Fruit fly (Drosophila melanogaster): ENCODE measurements around the gene GluRIIB.

Gene GluRIIB

DNA sequence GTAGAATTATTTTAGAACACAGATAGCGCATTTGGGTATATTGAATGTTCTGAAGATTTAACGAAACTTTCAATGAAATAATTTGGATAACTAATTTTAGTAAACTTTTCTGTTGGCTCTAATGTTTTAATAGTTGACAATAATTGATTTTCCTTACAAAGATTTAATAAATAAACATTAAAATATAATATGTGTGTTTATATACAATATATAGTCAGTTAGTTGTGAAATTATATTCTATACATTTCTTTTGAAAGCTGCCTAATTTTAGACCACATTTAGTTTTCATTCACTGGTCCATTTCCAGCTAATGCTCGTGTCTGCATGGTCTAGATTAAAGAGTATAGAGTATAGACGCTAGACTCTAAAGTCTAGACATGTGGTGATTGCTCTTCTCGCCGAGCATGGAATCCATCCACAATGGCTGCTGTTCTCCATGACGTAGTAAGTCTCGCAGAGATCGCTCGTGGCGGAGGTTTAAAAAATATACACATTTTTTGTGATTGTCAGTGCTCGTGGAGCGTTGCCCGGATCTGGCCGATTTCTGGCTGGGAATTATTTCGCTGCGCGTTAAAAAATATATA, at the start of gene GluRIIB:
Gene GluRIIB (plus strand): TSS at position 534 of the 584 bp plus-strand sequence.
- no peak for TF ChIP-seq Jarid2 (GFP tag; optimal IDR thresholded peaks at IDR 0.05)
- TF ChIP-seq CG31441 (GFP tag; IDR thresholded peaks at IDR 0.05), result peak; percentile 4; the same call in 1 of the 2 replicates
- no peak for TF ChIP-seq Dfd (GFP tag; optimal IDR thresholded peaks at IDR 0.05)
- peak; percentile 36 for TF ChIP-seq CoRest (tag; optimal IDR thresholded peaks at IDR 0.05)
- TF ChIP-seq disco-r (GFP tag; optimal IDR thresholded peaks at IDR 0.05), result no peak
- TF ChIP-seq CG10267 (tag; optimal IDR thresholded peaks at IDR 0.05), result no peak
- TF ChIP-seq klu (GFP tag; IDR thresholded peaks at IDR 0.05), result no peak
- peak; percentile 16 for TF ChIP-seq sd (tag; optimal IDR thresholded peaks at IDR 0.05)
- peak; percentile 43 for TF ChIP-seq Med (GFP tag)
- TF ChIP-seq abd-A (tag; optimal IDR thresholded peaks at IDR 0.05), result no peak
- no peak for TF ChIP-seq oc (tag; optimal IDR thresholded peaks at IDR 0.05)
- TF ChIP-seq CG7839 (tag; optimal IDR thresholded peaks at IDR 0.05), result peak; percentile 26
- peak; percentile 52 for TF ChIP-seq CG13424 (tag; optimal IDR thresholded peaks at IDR 0.05)
- TF ChIP-seq grau (tag; optimal IDR thresholded peaks at IDR 0.05), result peak; percentile 40
- TF ChIP-seq CG2712 (tag; optimal IDR thresholded peaks at IDR 0.05), result peak; percentile 54
- no peak for TF ChIP-seq Hey (tag; optimal IDR thresholded peaks at IDR 0.05)
- TF ChIP-seq NFAT (GFP tag; IDR thresholded peaks at IDR 0.05), result no peak
- peak; percentile 42 for TF ChIP-seq CG10979 (tag; optimal IDR thresholded peaks at IDR 0.05)
- TF ChIP-seq CG18262 (tag; optimal IDR thresholded peaks at IDR 0.05), result peak; percentile 64
- no peak for TF ChIP-seq Oaz (GFP tag; IDR thresholded peaks at IDR 0.05)
- no peak for TF ChIP-seq CG33213 (GFP tag; optimal IDR thresholded peaks at IDR 0.05)
- peak; percentile 39 for TF ChIP-seq nmo (GFP tag; optimal IDR thresholded peaks at IDR 0.05)
- TF ChIP-seq CG9437 (GFP tag; optimal IDR thresholded peaks at IDR 0.05), result no peak
- peak in 1 of 2 experiments; percentile 40 for TF ChIP-seq bsh (GFP tag; optimal IDR thresholded peaks at IDR 0.05)
- TF ChIP-seq tgo (GFP tag; IDR thresholded peaks at IDR 0.05), result no peak
- TF ChIP-seq ci (GFP tag; IDR thresholded peaks at IDR 0.05), result no peak
- no peak for TF ChIP-seq MESR4 (GFP tag; optimal IDR thresholded peaks at IDR 0.05)
- TF ChIP-seq ro (GFP tag; IDR thresholded peaks at IDR 0.05), result no peak
- TF ChIP-seq Sox102F (GFP tag; optimal IDR thresholded peaks at IDR 0.05), result peak; percentile 43
- TF ChIP-seq CG8924 (tag; optimal IDR thresholded peaks at IDR 0.05), result peak; percentile 25
- TF ChIP-seq phol (tag; optimal IDR thresholded peaks at IDR 0.05), result peak; percentile 45
- TF ChIP-seq CG10543 (GFP tag; optimal IDR thresholded peaks at IDR 0.05), result peak; percentile 34
- no peak for TF ChIP-seq CG6654 (GFP tag; optimal IDR thresholded peaks at IDR 0.05)
- TF ChIP-seq dpn (GFP tag; optimal IDR thresholded peaks at IDR 0.05), result no peak
- TF ChIP-seq shn (GFP tag; optimal IDR thresholded peaks at IDR 0.05), result no peak
- no peak for TF ChIP-seq Mad (GFP tag; optimal IDR thresholded peaks at IDR 0.05)
- no peak for TF ChIP-seq CG11093 (GFP tag; IDR thresholded peaks at IDR 0.05)
- no peak for TF ChIP-seq ato (GFP tag; IDR thresholded peaks at IDR 0.05; ENCODE audit: partially characterized antibody)
- no peak for TF ChIP-seq Lhr (GFP tag; optimal IDR thresholded peaks at IDR 0.05)
- TF ChIP-seq Trl (optimal IDR thresholded peaks at IDR 0.05), result peak; percentile 3 to 5
- TF ChIP-seq Trl (GFP tag; optimal IDR thresholded peaks at IDR 0.05), result no peak
- peak; percentile 56 for TF ChIP-seq dmrt99B (tag; optimal IDR thresholded peaks at IDR 0.05)
- no peak for TF ChIP-seq CG4360 (GFP tag; IDR thresholded peaks at IDR 0.05)
- TF ChIP-seq CG17829 (tag; optimal IDR thresholded peaks at IDR 0.05), result peak; percentile 8
- no peak for TF ChIP-seq hb (GFP tag; IDR thresholded peaks at IDR 0.05; ENCODE audit: partially characterized antibody)
- TF ChIP-seq Ravus (GFP tag; IDR thresholded peaks at IDR 0.05), result no peak
- TF ChIP-seq tll (GFP tag; optimal IDR thresholded peaks at IDR 0.05), result no peak
- TF ChIP-seq Ets97D (GFP tag; optimal IDR thresholded peaks at IDR 0.05), result no peak
- TF ChIP-seq gsb (GFP tag; IDR thresholded peaks at IDR 0.05), result no peak
- TF ChIP-seq CG7556 (GFP tag; optimal IDR thresholded peaks at IDR 0.05), result peak; percentile 12

Data from whole organism, embryonic.